Worm (Caenorhabditis elegans) whole organism, L2 larva: ENCODE measurements around the gene C12D8.20.

Experiments
- Y55F3AM.14 ChIP-seq: fragments of 200-800 bp; sonication (Bioruptor generic); optimal IDR thresholded peaks from 2 replicates; lab custom pipeline; 2018; ENCODE audit warnings: mild to moderate bottlenecking, missing genetic modification characterization, missing compliant biosample characterization
- alr-1 ChIP-seq: fragments of 150-350 bp; optimal IDR thresholded peaks from 2 replicates; lab custom pipeline; 2014; ENCODE audit warnings: missing biosample characterization, missing genetic modification characterization
- fos-1 ChIP-seq: fragments of 150-350 bp; optimal IDR thresholded peaks from 2 replicates; lab custom pipeline; 2014; ENCODE audit warnings: missing biosample characterization, missing genetic modification characterization
- unc-55 ChIP-seq: fragments of 150-350 bp; sonication (generic microtip); optimal IDR thresholded peaks from 3 replicates; lab custom pipeline; 2014; ENCODE audit warnings: missing biosample characterization, missing genetic modification reagents, missing genetic modification characterization
- ztf-11 ChIP-seq: sonication (generic microtip); optimal IDR thresholded peaks from 2 replicates; lab custom pipeline; 2017; ENCODE audit warnings: missing biosample characterization, missing genetic modification characterization

DNA sequence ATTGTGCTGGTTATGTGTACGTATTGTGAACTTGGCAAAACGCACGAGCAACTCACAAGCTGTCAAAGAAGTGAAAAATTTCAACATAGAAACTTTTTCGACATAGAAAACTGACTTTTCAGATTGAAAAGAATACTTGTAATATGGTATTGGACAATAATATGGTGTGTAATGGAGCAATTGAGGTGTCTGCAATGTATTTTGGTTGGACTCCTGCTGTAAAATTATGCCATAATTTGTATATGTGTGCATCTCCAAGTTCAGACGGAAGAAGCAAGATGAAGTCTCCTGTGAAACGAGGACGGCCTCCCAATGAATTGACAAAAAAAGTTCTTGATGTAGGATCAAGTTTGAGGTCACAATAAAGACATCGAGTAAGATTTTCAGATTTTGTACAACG is 38.3 kb upstream of the C12D8.20 start:
- TF ChIP-seq unc-55 (no peak), ztf-11 (tag; lab: Kevin White, UChicago) (no peak), fos-1 (tag; lab: Kevin White, UChicago) (no peak), alr-1 (tag; lab: Kevin White, UChicago) (no peak), Y55F3AM.14 (GFP tag; lab: Kevin White, UChicago) (no peak)
